Fruit fly (Drosophila melanogaster): ENCODE data around the gene CG1572.
"Not testable (repeated sequence)": the region's sequence is repeated elsewhere in the genome, so short reads cannot be mapped to it uniquely, and the experiment has no call there.

The CG1572 gene

DNA sequence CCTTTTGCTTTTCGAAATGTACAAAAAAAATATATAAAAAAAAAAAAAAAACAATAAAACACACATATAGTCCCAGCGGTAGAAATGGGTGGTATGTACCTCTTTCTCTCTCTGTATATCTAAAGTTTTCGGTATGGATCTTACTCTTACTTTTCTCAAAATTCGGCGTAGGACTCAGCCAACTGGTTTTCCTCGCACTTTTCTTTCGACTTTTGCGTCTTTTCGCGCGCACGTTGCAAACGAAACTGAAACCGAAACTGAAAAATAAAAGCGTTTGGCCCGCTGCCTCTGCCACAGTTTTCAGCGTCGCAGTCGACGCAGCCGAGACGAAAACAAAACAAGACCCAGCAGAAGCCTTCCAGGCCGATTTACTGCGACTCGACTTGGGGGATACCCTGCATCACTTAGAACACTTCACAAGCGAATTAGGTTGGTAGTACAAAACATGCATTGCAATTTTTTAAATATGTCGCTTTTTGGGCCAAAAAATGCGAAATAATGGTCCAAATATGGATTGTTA is at the start of gene CG1572:
Gene CG1572 (minus strand): TSS at position 266 of the 520 bp plus-strand sequence.
- TF ChIP-seq CG8478 (optimal IDR thresholded peaks at IDR 0.05) (no peak), CTCF (optimal IDR thresholded peaks at IDR 0.05) (no peak)

DNA sequence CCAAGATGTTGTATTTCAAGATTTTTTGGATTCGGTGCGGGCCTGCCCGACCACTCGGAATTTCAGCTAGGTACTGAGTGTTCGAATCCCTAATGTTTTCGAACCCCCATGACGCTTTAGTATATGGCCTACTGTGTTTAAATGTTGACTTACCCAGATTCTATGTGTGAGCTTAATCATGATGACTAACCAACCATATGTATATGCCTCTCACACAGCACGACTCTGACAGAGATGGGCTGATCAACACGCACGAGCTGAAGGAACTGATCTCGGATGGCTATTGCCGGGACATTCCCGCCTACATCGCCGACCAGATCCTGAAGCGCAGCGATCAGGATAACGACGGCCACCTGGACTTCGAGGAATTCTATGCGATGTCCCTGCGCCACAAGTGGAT is 45.6 kb upstream of the CG1572 start, which contains the start of gene CG2533:
Gene CG2533 (minus strand): TSS at position 101 of the 400 bp plus-strand sequence.
- TF ChIP-seq CG8478 (optimal IDR thresholded peaks at IDR 0.05), result no peak
- no peak for TF ChIP-seq CTCF (optimal IDR thresholded peaks at IDR 0.05)

DNA sequence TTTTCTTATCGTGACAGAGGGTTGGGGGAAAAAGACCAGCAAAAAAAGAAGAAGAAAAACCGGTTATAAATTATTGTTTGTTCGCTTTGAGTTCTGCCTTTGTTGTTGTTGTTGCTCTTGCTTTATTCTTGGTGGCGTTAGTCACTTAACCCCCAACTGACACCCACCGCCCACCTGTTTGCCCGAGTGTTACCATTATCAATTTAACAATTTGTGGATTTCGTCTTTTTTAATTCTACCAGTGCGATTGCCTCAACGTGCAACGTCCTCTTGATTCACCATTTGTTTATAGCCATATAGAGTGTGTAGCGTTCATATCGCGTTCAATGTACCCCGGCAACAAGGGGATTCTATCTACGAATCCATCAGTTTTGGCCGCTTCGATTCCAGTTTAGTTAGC is 43.0 kb upstream of the CG1572 start:
- TF ChIP-seq CTCF (optimal IDR thresholded peaks at IDR 0.05) (no peak), CG8478 (optimal IDR thresholded peaks at IDR 0.05) (no peak)

DNA sequence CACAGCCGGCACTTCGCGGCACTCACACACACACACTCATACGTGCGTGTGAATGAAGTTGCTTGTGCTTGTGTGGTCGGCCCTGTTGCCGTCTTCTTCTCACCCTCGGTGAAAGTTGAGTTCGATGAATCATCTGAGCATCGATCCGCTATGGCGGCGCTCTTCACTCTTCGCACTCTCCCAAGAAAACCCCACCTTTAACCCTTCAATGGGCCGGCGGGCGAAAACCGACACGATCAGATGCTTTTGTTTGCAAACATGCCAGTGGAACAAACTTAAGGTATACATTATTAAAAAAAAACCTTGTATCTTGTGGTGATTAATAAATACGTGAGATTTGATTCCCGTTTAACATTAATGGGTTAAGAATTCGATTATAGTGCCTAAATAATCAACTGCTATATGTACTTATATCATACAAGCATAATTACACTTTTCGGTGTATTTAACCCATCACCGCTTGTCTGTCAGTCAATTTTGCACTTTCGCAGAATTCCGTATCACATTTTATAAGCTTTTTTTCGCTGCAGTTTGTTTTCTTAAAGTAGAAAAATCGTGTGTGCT is 42.4 kb upstream of the CG1572 start:
- TF ChIP-seq CTCF (optimal IDR thresholded peaks at IDR 0.05) (no peak), CG8478 (optimal IDR thresholded peaks at IDR 0.05) (no peak)

DNA sequence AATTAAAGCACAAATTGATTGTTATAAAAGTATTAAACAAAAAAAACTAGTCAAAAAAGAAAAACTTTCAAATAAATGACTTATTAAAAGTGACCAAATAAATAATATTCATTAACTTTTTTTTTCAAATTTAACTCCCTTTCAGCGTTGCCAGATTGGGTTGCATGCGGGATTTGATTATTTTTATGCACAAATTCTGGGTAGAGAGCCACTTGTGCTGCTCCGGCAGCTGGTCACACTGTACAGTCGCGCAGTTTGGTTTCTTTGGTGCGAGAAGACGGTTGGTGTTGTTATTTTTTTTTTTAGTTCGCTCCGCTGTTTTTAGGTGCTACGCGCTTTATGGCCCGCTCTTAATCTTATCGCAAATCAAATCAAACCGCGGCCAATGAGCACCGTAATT is 41.1 kb upstream of the CG1572 start, which contains the start of gene rho-4:
Gene rho-4 (plus strand): TSS at position 250 of the 400 bp plus-strand sequence.
- not testable (repeated sequence) for TF ChIP-seq CG8478, CTCF (optimal IDR thresholded peaks at IDR 0.05)

DNA sequence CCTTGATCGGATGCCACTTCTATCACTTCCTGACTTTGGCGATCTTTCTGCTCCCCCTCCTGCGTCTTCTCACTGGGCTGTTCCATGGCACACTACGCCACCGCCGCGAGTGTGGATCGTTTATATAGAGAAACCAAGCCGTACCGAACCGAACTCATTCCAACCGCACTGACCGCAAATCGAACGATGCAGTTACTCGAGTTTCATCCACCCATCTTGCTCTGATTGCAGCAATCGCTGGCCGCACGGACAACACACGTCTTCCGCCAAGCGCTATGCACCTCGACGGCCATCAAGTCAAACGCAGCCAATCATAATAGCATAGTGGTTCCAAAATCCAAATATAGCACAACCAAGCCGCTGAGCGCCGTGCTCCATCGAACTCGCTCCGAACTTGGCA is 25.6 kb upstream of the CG1572 start, which contains the start of gene pkm:
Gene pkm (minus strand): TSS at position 101 of the 400 bp plus-strand sequence.
- TF ChIP-seq CG8478 (optimal IDR thresholded peaks at IDR 0.05) (no peak), CTCF (optimal IDR thresholded peaks at IDR 0.05) (no peak)

DNA sequence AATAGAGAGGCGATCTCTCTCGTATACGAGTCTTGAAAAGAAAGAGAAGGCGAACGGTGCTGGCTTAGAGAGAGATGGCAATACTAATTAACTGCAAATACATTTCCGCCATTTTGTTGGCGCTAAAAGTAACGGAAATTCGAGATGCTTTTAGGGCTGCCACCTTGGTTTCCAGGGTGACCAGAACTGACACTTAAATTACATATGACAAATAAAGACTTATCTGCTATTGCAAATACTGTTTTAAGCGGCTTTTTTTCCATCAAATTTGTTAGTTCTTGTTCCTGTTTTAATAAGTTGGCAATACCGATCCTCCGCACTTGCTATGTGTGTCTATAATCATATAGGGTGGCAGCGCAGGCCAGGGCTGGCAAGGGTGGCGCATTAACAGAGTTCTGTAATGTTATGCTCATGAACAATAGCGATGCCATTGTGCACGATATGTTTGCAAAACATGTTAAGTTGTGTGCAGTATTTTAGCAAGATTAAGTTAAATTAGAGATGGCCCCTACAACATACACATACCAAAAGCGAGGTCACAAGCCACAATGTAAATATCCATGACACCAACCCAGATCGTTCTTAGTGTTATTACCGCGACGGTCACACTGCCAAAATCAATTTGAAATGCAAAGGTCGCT is 21.9 kb upstream of the CG1572 start, which contains the start of gene nod:
Gene nod (plus strand): TSS at position 573 of the 641 bp plus-strand sequence.
- TF ChIP-seq CG8478 (optimal IDR thresholded peaks at IDR 0.05) (no peak), CTCF (optimal IDR thresholded peaks at IDR 0.05) (peak; percentile 62)

DNA sequence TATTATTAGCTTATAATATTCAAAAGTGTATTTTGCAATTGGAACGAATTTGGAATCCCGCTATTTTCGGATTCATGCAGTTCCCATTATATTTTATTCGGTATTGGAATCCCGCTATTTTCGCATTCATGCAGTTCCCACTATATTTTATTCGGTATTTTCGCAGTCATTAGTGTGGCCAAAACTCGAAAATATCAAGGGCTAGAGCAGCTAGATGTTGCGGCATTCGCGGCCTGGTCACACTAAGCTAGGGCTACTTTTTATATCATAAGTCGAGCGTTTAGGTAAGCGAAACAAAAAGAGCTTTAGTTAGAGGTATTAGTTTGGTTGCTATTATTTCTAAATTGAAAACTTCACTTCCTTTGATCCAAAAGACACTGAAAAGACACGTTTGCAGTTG is 20.4 kb upstream of the CG1572 start:
- TF ChIP-seq CG8478 (optimal IDR thresholded peaks at IDR 0.05) (no peak), CTCF (optimal IDR thresholded peaks at IDR 0.05) (no peak)

DNA sequence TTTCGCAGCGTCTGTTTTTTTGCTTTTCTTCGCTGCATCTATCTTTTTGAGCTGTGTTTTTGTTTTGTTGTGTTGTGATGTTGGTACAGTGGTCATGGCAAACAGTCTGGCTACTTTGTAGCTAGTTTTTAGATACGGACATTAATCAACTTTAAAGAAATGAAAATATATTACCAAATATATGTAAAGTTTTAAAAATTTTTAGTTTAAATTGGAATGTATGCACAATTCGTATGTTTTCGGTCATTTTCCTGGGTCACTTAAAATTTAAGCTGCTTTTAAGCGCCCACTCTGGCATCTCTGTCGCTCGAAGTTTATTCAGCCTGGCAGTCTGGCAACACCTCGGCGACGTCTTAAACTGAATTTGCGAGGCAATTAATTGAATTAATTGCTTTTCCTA is 18.1 kb upstream of the CG1572 start, which contains the start of gene CG11695:
Gene CG11695 (plus strand): TSS at position 344 of the 400 bp plus-strand sequence.
- TF ChIP-seq CG8478 (optimal IDR thresholded peaks at IDR 0.05) (no peak), CTCF (optimal IDR thresholded peaks at IDR 0.05) (no peak)

DNA sequence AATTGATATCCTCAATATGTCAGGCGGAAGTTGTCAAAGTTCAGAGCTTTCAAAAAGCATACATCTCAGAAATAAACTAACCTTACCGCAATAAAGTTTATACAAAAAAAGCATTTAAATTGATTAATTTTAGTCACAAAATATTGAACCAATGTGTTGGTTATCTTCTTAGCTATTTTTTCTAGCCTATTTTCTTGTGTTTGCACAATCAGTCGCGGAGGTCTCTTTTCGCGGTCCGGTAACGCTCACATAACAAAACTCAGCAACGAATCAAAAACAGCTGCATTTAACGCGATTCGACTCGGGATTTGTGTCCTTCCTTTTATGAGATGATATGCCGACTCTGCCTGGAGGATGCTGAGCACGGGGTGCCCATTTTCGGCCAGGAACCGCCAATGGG is 15.1 kb upstream of the CG1572 start, which contains the start of gene CG11696:
Gene CG11696 (plus strand): TSS at position 203 of the 400 bp plus-strand sequence.
- TF ChIP-seq CG8478 (optimal IDR thresholded peaks at IDR 0.05) (no peak), CTCF (optimal IDR thresholded peaks at IDR 0.05) (no peak)

DNA sequence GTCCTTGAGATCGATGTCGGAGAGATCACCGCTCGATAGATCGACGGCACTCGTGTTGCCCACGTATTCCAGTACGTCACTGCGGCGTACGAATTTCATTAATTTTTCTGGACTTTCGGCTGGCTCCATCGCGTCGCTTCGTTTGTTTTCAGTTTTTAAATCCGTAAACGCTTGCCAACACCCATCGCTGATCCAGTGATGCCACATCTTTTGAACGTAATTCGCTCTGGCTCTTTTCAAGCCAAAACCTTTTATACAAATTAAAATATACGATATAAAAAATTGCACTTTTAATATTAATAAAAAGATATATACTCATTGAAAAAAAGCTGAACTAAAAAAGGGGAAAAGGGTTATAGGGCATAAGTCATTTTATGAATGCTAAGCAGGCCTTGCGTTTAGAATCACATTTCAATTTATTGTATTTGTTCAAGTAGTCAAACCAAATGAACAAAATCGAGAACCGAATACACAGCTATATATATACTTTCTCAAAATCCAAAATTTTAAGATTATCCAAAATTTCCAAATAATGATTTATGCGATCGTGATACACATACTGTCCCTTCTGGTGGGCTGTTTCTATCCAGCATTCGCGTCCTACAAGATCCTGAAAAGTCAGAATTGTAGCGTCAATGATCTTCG is 13.9 kb upstream of the CG1572 start, which contains the start of the genes Kmn1 and Reepl1:
Gene Kmn1 (minus strand): TSS at position 173 of the 645 bp plus-strand sequence.
Gene Reepl1 (plus strand): TSS at position 438 of the 645 bp plus-strand sequence.
- TF ChIP-seq CTCF (optimal IDR thresholded peaks at IDR 0.05), result no peak
- TF ChIP-seq CG8478 (optimal IDR thresholded peaks at IDR 0.05), result no peak

DNA sequence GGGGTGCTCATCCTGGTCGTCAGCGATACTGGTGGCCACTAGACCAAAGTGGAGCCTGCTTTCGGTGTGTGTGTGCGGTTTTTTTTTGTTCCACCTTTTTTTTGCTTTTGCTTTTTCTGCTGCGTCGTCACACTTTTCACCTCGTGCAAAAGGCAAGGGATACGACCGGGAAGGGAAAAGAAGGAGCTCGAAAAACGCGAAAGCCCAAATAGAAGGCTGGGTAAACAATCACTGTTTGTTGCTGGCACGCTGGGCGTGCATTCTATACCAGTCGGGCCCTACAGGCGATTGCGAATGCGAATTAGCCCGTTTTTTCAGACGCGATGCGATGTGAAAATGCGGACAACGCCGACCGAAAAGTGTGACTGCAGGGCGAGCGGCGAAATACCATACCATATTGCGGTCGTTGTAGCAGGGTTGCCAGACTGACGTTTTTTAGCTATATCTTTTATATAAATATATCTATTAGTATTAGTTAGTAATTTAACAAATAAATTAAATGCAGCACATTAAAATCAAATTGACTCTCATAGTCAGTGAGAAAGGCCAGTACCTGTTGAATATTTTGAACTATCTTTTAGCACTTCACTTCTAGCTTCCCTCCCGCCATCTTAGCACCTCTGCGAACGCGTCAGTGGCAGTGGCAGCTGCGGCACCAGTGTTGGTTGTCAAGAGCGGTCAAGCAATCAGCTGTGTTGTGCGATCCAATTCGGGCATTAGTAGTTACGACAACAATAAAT is 11.7 kb upstream of the CG1572 start, which contains the start of the genes Polr2A and CG11699:
Gene Polr2A (minus strand): TSS at position 371 of the 740 bp plus-strand sequence.
Gene CG11699 (plus strand): TSS at position 666 of the 740 bp plus-strand sequence.
- no peak for TF ChIP-seq CTCF (optimal IDR thresholded peaks at IDR 0.05)
- TF ChIP-seq CG8478 (optimal IDR thresholded peaks at IDR 0.05), result no peak

DNA sequence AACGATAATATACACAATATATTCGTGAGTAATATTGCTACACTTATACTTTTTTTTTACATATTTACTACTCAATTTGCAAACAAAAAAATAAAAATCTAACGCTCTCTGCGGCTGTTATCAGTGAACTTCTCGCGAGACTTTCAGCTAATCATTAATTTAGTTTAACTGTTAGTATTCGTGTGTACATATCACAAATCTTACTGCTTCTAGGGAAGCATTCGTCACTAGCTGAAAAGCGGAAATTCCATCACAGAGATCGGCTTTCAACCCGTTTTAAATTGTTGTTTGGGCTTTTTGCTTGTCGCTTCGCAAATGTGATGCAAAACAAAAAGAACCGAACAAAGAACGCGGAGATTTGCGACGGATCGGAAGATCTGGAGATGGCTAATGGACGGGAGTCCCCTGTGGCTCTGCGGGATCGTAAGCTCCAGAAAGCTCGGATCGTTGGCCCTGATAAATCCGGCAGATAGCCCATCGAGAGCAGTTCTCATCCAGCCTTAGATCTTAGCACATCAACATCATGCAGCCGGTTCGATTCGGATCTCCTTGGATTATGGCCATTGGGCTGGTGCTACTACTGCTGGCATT is 3.1 kb upstream of the CG1572 start, which contains the start of gene PGRP-SA:
Gene PGRP-SA (plus strand): TSS at position 194 of the 591 bp plus-strand sequence.
- TF ChIP-seq CG8478 (optimal IDR thresholded peaks at IDR 0.05) (no peak), CTCF (optimal IDR thresholded peaks at IDR 0.05) (no peak)
